Fruit fly (Drosophila melanogaster): ENCODE results near the gene Sfp24C1.

DNA sequence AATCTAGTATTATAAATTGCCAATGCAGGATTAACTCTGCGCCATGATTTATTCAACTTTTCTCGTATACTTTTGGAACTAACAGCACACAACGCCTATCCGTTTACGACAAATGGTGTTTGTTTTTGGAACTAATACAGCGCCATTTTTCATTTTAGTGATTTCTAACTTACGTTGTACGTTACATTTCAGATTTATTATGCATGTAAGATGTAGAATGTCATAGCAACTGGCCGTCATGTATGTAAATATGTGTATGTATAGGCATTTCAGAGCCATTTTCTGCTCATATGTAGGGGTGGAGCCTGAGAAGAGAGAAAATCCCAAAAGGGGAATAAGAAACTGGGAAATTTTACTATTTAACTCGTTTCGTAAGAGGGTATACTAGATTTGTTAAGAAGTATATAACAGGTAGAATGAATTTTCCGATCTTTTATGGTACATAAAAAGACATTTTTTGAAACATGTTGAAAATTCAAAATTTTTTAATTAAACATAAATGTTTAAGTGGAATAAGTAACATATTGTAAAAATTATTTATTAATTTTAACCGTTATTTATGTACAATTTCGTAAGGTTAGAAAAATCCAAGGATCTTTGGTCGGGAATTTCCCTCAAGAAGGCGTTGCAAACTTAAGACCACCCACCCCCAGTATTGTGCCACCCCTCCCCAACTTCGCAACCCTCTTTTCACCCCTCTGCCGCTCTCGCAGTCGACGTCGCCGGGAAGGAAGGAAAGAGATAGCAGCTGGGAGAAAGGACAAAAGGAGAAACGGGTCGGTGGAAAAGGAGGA is 42.9 kb upstream of the Sfp24C1 start:
- TF ChIP-seq h (optimal IDR thresholded peaks at IDR 0.05) (no peak), Myc (optimal IDR thresholded peaks at IDR 0.05) (no peak), Sin3A (optimal IDR thresholded peaks at IDR 0.05) (no peak), insv (optimal IDR thresholded peaks at IDR 0.05) (no peak)

Measured in Kc167 (cell line).